Fruit fly (Drosophila melanogaster) whole organism, embryonic: ENCODE data around the gene Fpgs1.
A peak's percentile ranks its signal among the peaks of the same experiment; 100 is the strongest.

Experiments used
- Antp ChIP-seq: fragments of 200-800 bp; sonication (Bioruptor generic); optimal IDR thresholded peaks from 3 replicates; lab custom pipeline; 2016; ENCODE audit warnings: missing biosample characterization, missing genetic modification characterization
- B-H1 ChIP-seq: fragments of 200-800 bp; sonication (Bioruptor generic); IDR thresholded peaks from 3 replicates; pipeline ENCODE4 v1.3.6; 2022; ENCODE audit warnings: missing biosample characterization, missing genetic modification characterization
- Bgb ChIP-seq: fragments of 200-800 bp; sonication (Bioruptor generic); IDR thresholded peaks from 2 replicates; pipeline ENCODE4 v1.3.6; 2022; ENCODE audit warnings: missing biosample characterization, missing genetic modification characterization; ENCODE audit not compliant: partially characterized antibody
- BtbVII ChIP-seq: fragments of 200-800 bp; sonication (Bioruptor generic); optimal IDR thresholded peaks from 3 replicates; lab custom pipeline; 2017; ENCODE audit warnings: missing biosample characterization, mild to moderate bottlenecking, missing genetic modification characterization
- CG1024 ChIP-seq: fragments of 200-800 bp; sonication (Bioruptor generic); IDR thresholded peaks from 2 replicates; pipeline ENCODE4 v1.3.6; 2022; ENCODE audit warnings: missing biosample characterization, missing genetic modification characterization
- CG10267 ChIP-seq: fragments of 200-800 bp; sonication (Bioruptor generic); optimal IDR thresholded peaks from 2 replicates; lab custom pipeline; 2018; ENCODE audit warnings: missing biosample characterization, mild to moderate bottlenecking, missing genetic modification characterization, moderate library complexity
- CG13296 ChIP-seq: fragments of 200-800 bp; sonication (Bioruptor generic); optimal IDR thresholded peaks from 3 replicates; lab custom pipeline; 2018; ENCODE audit warnings: missing biosample characterization, mild to moderate bottlenecking, missing genetic modification characterization
- CG14050 ChIP-seq: fragments of 200-800 bp; sonication (Bioruptor generic); IDR thresholded peaks from 3 replicates; pipeline ENCODE4 v1.3.6; 2022; ENCODE audit warnings: missing biosample characterization, missing genetic modification characterization
- CG15601 ChIP-seq: fragments of 200-800 bp; sonication (Bioruptor generic); optimal IDR thresholded peaks from 3 replicates; lab custom pipeline; 2019; ENCODE audit warnings: missing biosample characterization, mild to moderate bottlenecking, missing genetic modification characterization, moderate library complexity
- CG1602 ChIP-seq: fragments of 200-800 bp; sonication (Bioruptor generic); optimal IDR thresholded peaks from 3 replicates; lab custom pipeline; 2016; ENCODE audit warnings: missing biosample characterization, missing genetic modification characterization
- CG17186 ChIP-seq: fragments of 200-800 bp; sonication (Bioruptor generic); optimal IDR thresholded peaks from 3 replicates; lab custom pipeline; 2017; ENCODE audit warnings: missing biosample characterization, missing genetic modification reagents, missing genetic modification characterization
- CG17385 ChIP-seq: fragments of 200-800 bp; sonication (Bioruptor generic); optimal IDR thresholded peaks from 3 replicates; lab custom pipeline; 2018; ENCODE audit warnings: missing biosample characterization, mild to moderate bottlenecking, missing genetic modification characterization
- CG1792 ChIP-seq: fragments of 200-800 bp; sonication (Bioruptor generic); optimal IDR thresholded peaks from 2 replicates; lab custom pipeline; 2016; ENCODE audit warnings: missing biosample characterization, missing genetic modification characterization
- CG30431 ChIP-seq: fragments of 200-800 bp; sonication (Bioruptor generic); optimal IDR thresholded peaks from 2 replicates; lab custom pipeline; 2017; ENCODE audit warnings: missing biosample characterization, missing genetic modification characterization
- CG32772 ChIP-seq: fragments of 200-800 bp; sonication (Bioruptor generic); IDR thresholded peaks from 2 replicates; pipeline ENCODE4 v1.3.6; 2022; ENCODE audit warnings: missing biosample characterization, missing genetic modification characterization
- CG3407 ChIP-seq: fragments of 200-800 bp; sonication (Bioruptor generic); optimal IDR thresholded peaks from 2 replicates; lab custom pipeline; 2018; ENCODE audit warnings: missing biosample characterization, mild to moderate bottlenecking, missing genetic modification characterization
- CG4360 ChIP-seq: fragments of 200-800 bp; sonication (Bioruptor generic); IDR thresholded peaks from 2 replicates; pipeline ENCODE4 v1.3.6; 2022; ENCODE audit warnings: missing biosample characterization, missing genetic modification characterization
- CG4617 ChIP-seq: fragments of 200-800 bp; sonication (Bioruptor generic); optimal IDR thresholded peaks from 3 replicates; lab custom pipeline; 2016; ENCODE audit warnings: missing biosample characterization, missing genetic modification characterization, borderline replicate concordance
- CG4707 ChIP-seq: fragments of 200-800 bp; sonication (Bioruptor generic); optimal IDR thresholded peaks from 2 replicates; lab custom pipeline; 2018; ENCODE audit warnings: missing biosample characterization, mild to moderate bottlenecking, missing genetic modification characterization, moderate library complexity
- CG4820 ChIP-seq: fragments of 200-800 bp; sonication (Bioruptor generic); optimal IDR thresholded peaks from 3 replicates; lab custom pipeline; 2016; ENCODE audit warnings: missing biosample characterization, missing genetic modification characterization
- CG8478 ChIP-seq: fragments of >200 bp; optimal IDR thresholded peaks from 2 replicates; lab custom pipeline; 2018
- CG9437 ChIP-seq: fragments of 200-800 bp; sonication (Bioruptor generic); optimal IDR thresholded peaks from 2 replicates; lab custom pipeline; 2018; ENCODE audit warnings: missing biosample characterization, mild to moderate bottlenecking, missing genetic modification characterization
- CG9609 ChIP-seq: fragments of 200-800 bp; sonication (Bioruptor generic); optimal IDR thresholded peaks from 3 replicates; lab custom pipeline; 2016; ENCODE audit warnings: missing biosample characterization, missing genetic modification characterization
- CG9932 ChIP-seq: fragments of 200-800 bp; sonication (Bioruptor generic); IDR thresholded peaks from 2 replicates; pipeline ENCODE4 v1.3.6; 2022; ENCODE audit warnings: missing biosample characterization, missing genetic modification characterization
- Dll ChIP-seq: fragments of 200-800 bp; sonication (Bioruptor generic); IDR thresholded peaks from 4 replicates; pipeline ENCODE4 v1.3.6; 2022; ENCODE audit warnings: missing biosample characterization, missing genetic modification characterization; ENCODE audit not compliant: partially characterized antibody
- Fer1 ChIP-seq: fragments of 200-800 bp; sonication (Bioruptor generic); optimal IDR thresholded peaks from 2 replicates; lab custom pipeline; 2017; ENCODE audit warnings: missing biosample characterization, mild to moderate bottlenecking, missing genetic modification characterization
- Gug ChIP-seq: fragments of 200-800 bp; sonication (Bioruptor generic); IDR thresholded peaks from 4 replicates; pipeline ENCODE4 v1.3.6; 2022; ENCODE audit warnings: missing biosample characterization, missing genetic modification characterization
- Hmx ChIP-seq: fragments of 200-800 bp; sonication (Bioruptor generic); optimal IDR thresholded peaks from 2 replicates; lab custom pipeline; 2016; ENCODE audit warnings: missing biosample characterization, missing genetic modification characterization
- Lpt ChIP-seq: fragments of >200 bp; optimal IDR thresholded peaks from 2 replicates; lab custom pipeline; 2018; ENCODE audit warnings: missing biosample characterization, missing genetic modification characterization
- Poxn ChIP-seq: fragments of 200-800 bp; sonication (Bioruptor generic); IDR thresholded peaks from 2 replicates; pipeline ENCODE4 v1.3.6; 2022; ENCODE audit warnings: missing biosample characterization, missing genetic modification characterization
- TFAM ChIP-seq: fragments of 200-800 bp; sonication (Bioruptor generic); optimal IDR thresholded peaks from 2 replicates; lab custom pipeline; 2017; ENCODE audit warnings: missing biosample characterization, missing genetic modification characterization, inconsistent platforms
- Taf1 ChIP-seq: fragments of 200-800 bp; sonication (Bioruptor generic); IDR thresholded peaks from 2 replicates; pipeline ENCODE4 v1.3.6; 2022; ENCODE audit warnings: missing biosample characterization, missing genetic modification characterization
- Usf ChIP-seq: fragments of 200-800 bp; sonication (Bioruptor generic); optimal IDR thresholded peaks from 2 replicates; lab custom pipeline; 2017; ENCODE audit warnings: missing genotype, missing biosample characterization, missing genetic modification characterization
- ase ChIP-seq: fragments of 200-800 bp; sonication (Bioruptor generic); IDR thresholded peaks from 3 replicates; pipeline ENCODE4 v1.3.6; 2022; ENCODE audit warnings: missing biosample characterization, missing genetic modification characterization
- ci ChIP-seq: fragments of 200-800 bp; sonication (Bioruptor generic); IDR thresholded peaks from 3 replicates; pipeline ENCODE4 v1.3.6; 2022; ENCODE audit warnings: missing biosample characterization, missing genetic modification characterization
- disco-r ChIP-seq: fragments of 200-800 bp; sonication (Bioruptor generic); optimal IDR thresholded peaks from 2 replicates; lab custom pipeline; 2016; ENCODE audit warnings: missing biosample characterization, missing genetic modification characterization
- h ChIP-seq: fragments of >200 bp; optimal IDR thresholded peaks from 2 replicates; lab custom pipeline; 2017
- kay ChIP-seq: fragments of 200-800 bp; sonication (Bioruptor generic); optimal IDR thresholded peaks from 2 replicates; lab custom pipeline; 2016; ENCODE audit warnings: missing biosample characterization, missing genetic modification characterization
- ken ChIP-seq: fragments of 200-800 bp; sonication (Bioruptor generic); IDR thresholded peaks from 3 replicates; pipeline ENCODE4 v1.3.6; 2022; ENCODE audit warnings: missing biosample characterization, missing genetic modification characterization
- kni ChIP-seq: fragments of 200-800 bp; sonication (Bioruptor generic); optimal IDR thresholded peaks from 3 replicates; lab custom pipeline; 2017; ENCODE audit warnings: mild to moderate bottlenecking, missing biosample characterization, missing genetic modification reagents, missing genetic modification characterization
- lilli ChIP-seq: fragments of 200-800 bp; sonication (Bioruptor generic); optimal IDR thresholded peaks from 3 replicates; lab custom pipeline; 2016; ENCODE audit warnings: missing biosample characterization, missing genetic modification characterization
- pan ChIP-seq, 4 experiments: fragments of >200 bp in 3 of 4; fragments of 200-800 bp in 1 of 4; sonication (Bioruptor generic) in 1 of 4; optimal IDR thresholded peaks in 3 of 4; IDR thresholded peaks in 1 of 4; 2 replicates each; pipeline versions ENCODE4 v1.3.6 to Lab custom; 2017 to 2022; ENCODE audit warnings: missing biosample characterization in 2 of 4, missing genetic modification characterization in 2 of 4, mixed read lengths in 1 of 4
- prd ChIP-seq, 3 experiments: fragments of >200 bp in 2 of 3; fragments of 200-800 bp in 1 of 3; sonication (Bioruptor generic) in 1 of 3; optimal IDR thresholded peaks in 2 of 3; IDR thresholded peaks in 1 of 3; 2 replicates in 2 of 3; 3 replicates in 1 of 3; pipeline versions ENCODE4 v1.3.6 to Lab custom; 2017 to 2022; ENCODE audit warnings: missing biosample characterization in 1 of 3, missing genetic modification characterization in 1 of 3
- run ChIP-seq: fragments of 200-800 bp; sonication (Bioruptor generic); optimal IDR thresholded peaks from 3 replicates; lab custom pipeline; 2018; ENCODE audit warnings: missing biosample characterization, mild to moderate bottlenecking, missing genetic modification characterization
- sens ChIP-seq: fragments of 200-800 bp; sonication (Bioruptor generic); peaks from one replicate; lab custom pipeline; 2016; ENCODE audit warnings: missing biosample characterization, missing genetic modification characterization
- shn ChIP-seq: fragments of 200-800 bp; sonication (Bioruptor generic); optimal IDR thresholded peaks from 3 replicates; lab custom pipeline; 2016; ENCODE audit warnings: missing biosample characterization, missing genetic modification characterization
- sim ChIP-seq: fragments of 200-800 bp; sonication (Bioruptor generic); IDR thresholded peaks from 2 replicates; pipeline ENCODE4 v1.3.6; 2022; ENCODE audit warnings: missing biosample characterization, missing genetic modification characterization
- tna ChIP-seq: fragments of 200-800 bp; sonication (Bioruptor generic); IDR thresholded peaks from 2 replicates; pipeline ENCODE4 v1.3.6; 2022; ENCODE audit warnings: missing biosample characterization, missing genetic modification characterization; ENCODE audit not compliant: partially characterized antibody
- trem ChIP-seq: fragments of 200-800 bp; optimal IDR thresholded peaks from 3 replicates; lab custom pipeline; 2019; ENCODE audit warnings: missing biosample characterization, mild to moderate bottlenecking, missing genetic modification characterization, moderate library complexity
- trh ChIP-seq: fragments of 200-800 bp; sonication (Bioruptor generic); optimal IDR thresholded peaks from 2 replicates; lab custom pipeline; 2016; ENCODE audit warnings: missing biosample characterization, missing genetic modification characterization
- ttk ChIP-seq: fragments of 200-800 bp; sonication (Bioruptor generic); IDR thresholded peaks from 2 replicates; pipeline ENCODE4 v2.1.2; 2022; ENCODE audit warnings: missing biosample characterization, missing genetic modification characterization

Gene Fpgs1

DNA sequence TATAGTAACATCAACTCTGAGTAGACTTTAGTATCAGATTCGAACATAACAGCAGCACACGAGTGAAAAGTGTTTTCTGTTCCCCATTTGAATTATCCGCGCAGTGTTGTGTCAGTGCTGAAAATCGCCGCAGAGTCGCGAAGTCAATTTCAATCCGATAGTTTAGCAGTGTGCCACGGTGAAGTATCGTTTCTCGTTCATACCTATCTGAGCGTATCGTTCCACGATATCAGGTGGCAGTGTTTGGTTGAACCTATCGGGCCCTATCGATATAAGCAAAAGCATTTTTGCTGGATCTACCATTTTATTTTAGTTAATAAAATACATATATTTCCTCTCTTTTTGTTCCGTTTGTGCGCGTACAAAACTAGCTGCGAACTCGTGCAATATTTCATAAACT is 41.9 kb downstream of the Fpgs1 start, which contains the start of gene CkIalpha (continued):
- TF ChIP-seq CG9932 (peak; percentile 92), CG4707 (GFP tag; lab: Kevin White, UChicago) (no peak), BtbVII (no peak), ase (GFP tag; lab: Robert Waterston, UW) (no peak), CG4360 (peak; percentile 27; the same call in 1 of the 2 replicates), TFAM (GFP tag; lab: Kevin White, UChicago) (no peak), CG8478 (lab: Kevin White, UChicago) (no peak), tna (GFP tag; lab: Robert Waterston, UW) (peak; percentile 96), pan (optimal IDR thresholded peaks at IDR 0.05; lab: Kevin White, UChicago) (no peak), pan (GFP tag; optimal IDR thresholded peaks at IDR 0.05 in 1 of 2, IDR thresholded peaks at IDR 0.05 in 1 of 2) (peak in 1 of 2 experiments; percentile 16), shn (GFP tag; lab: Kevin White, UChicago) (peak; percentile 60), prd (optimal IDR thresholded peaks at IDR 0.05; lab: Kevin White, UChicago) (no peak), prd (GFP tag; IDR thresholded peaks at IDR 0.05; lab: Robert Waterston, UW) (peak; percentile 37; the same call in 1 of the 3 replicates), CG4820 (GFP tag; lab: Kevin White, UChicago) (peak; percentile 24), trh (GFP tag; lab: Kevin White, UChicago) (no peak), ken (GFP tag; lab: Robert Waterston, UW) (no peak), CG1792 (GFP tag; lab: Kevin White, UChicago) (peak; percentile 49), Fer1 (GFP tag; lab: Kevin White, UChicago) (peak; percentile 35), CG3407 (GFP tag; lab: Kevin White, UChicago) (no peak), Dll (GFP tag; lab: Robert Waterston, UW) (peak; percentile 96), CG9437 (GFP tag; lab: Kevin White, UChicago) (no peak), Taf1 (GFP tag; lab: Robert Waterston, UW) (peak; percentile 51; the same call in 1 of the 2 replicates), CG32772 (peak; percentile 55; the same call in 1 of the 2 replicates), CG17385 (GFP tag; lab: Kevin White, UChicago) (no peak), CG30431 (GFP tag; lab: Kevin White, UChicago) (no peak), CG1602 (GFP tag; lab: Kevin White, UChicago) (peak; percentile 22), kay (GFP tag; lab: Kevin White, UChicago) (peak; percentile 1), Usf (GFP tag; lab: Kevin White, UChicago) (no peak), ttk (no peak), CG4617 (peak; percentile 66), CG13296 (peak; percentile 20), disco-r (GFP tag; lab: Kevin White, UChicago) (peak; percentile 16), run (tag; lab: Kevin White, UChicago) (no peak), lilli (GFP tag; lab: Kevin White, UChicago) (peak; percentile 77), B-H1 (GFP tag; lab: Robert Waterston, UW) (no peak), CG14050 (GFP tag; lab: Robert Waterston, UW) (no peak), CG1024 (peak; percentile 47; the same call in 1 of the 2 replicates), Bgb (peak; percentile 99), sens (GFP tag; lab: Kevin White, UChicago) (peak; percentile 89), h (lab: Kevin White, UChicago) (no peak), Poxn (GFP tag; lab: Robert Waterston, UW) (no peak), CG15601 (tag; lab: Kevin White, UChicago) (peak; percentile 75), CG17186 (GFP tag; lab: Kevin White, UChicago) (peak; percentile 88), Gug (GFP tag; lab: Robert Waterston, UW) (peak; percentile 61; the same call in 2 of the 4 replicates), trem (tag; lab: Kevin White, UChicago) (peak; percentile 76), ci (GFP tag; lab: Robert Waterston, UW) (peak; percentile 74), CG10267 (peak; percentile 98), kni (GFP tag; lab: Kevin White, UChicago) (no peak), Antp (GFP tag; lab: Kevin White, UChicago) (peak; percentile 67), Lpt (GFP tag; lab: Kevin White, UChicago) (no peak), CG9609 (peak; percentile 64), sim (GFP tag; lab: Robert Waterston, UW) (no peak), Hmx (GFP tag; lab: Kevin White, UChicago) (no peak)
